Worm (Caenorhabditis elegans): Measurements from ENCODE around the gene T04C12.1.

DNA sequence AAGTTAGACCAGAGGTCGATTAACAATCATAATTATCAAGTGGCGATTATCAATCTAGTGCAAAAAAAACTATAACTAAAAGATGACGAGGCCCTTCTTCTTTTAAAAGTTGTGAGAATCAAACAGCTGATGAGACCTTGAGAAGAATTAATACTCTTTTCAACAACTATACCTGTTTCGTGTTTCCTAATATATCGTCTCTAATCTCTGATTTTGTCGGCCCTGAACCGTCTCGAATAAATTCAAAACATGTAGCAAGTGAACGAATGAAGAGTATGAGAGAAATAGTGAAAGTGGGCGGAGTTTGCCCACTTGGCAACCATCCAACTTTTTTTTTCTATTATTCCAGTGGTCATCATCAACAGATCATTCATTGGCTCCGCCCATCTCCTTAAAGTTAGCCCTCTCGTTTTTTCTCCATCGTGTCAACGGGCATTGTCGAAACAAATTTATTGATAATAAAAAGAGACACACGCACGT lies 28.5 kb upstream of the T04C12.1 start, which contains the start of gene Y42A5A.1:
- TF ChIP-seq W03F9.2 (tag; optimal IDR thresholded peaks at IDR 0.05) (no peak), dao-5 (tag; optimal IDR thresholded peaks at IDR 0.05) (no peak)
